Fruit fly (Drosophila melanogaster) whole organism, wandering third instar larva: ENCODE measurements around the gene Atg18b.

Source experiments
- Abd-B ChIP-seq: fragments of >200 bp; optimal IDR thresholded peaks from 2 replicates; lab custom pipeline; 2017; ENCODE audit warnings: missing biosample characterization, missing genetic modification characterization
- CG32264 ChIP-seq: fragments of 200-800 bp; sonication (Bioruptor generic); optimal IDR thresholded peaks from 2 replicates; lab custom pipeline; 2016; ENCODE audit warnings: missing biosample characterization, missing genetic modification characterization
- CG9705 ChIP-seq: fragments of 200-800 bp; sonication (Bioruptor generic); optimal IDR thresholded peaks from 2 replicates; lab custom pipeline; 2018; ENCODE audit warnings: missing biosample characterization, mild to moderate bottlenecking, missing genetic modification characterization
- Dfd ChIP-seq: fragments of >200 bp; optimal IDR thresholded peaks from 2 replicates; lab custom pipeline; 2017; ENCODE audit warnings: missing biosample characterization, missing genetic modification characterization
- Jra ChIP-seq: sonication (Bioruptor generic); optimal IDR thresholded peaks from 2 replicates; lab custom pipeline; 2016; ENCODE audit warnings: missing biosample characterization, missing genetic modification characterization
- Myc ChIP-seq: fragments of >200 bp; optimal IDR thresholded peaks from 2 replicates; lab custom pipeline; 2017
- dsf ChIP-seq: sonication (Bioruptor generic); optimal IDR thresholded peaks from 2 replicates; lab custom pipeline; 2016; ENCODE audit warnings: missing biosample characterization, missing genetic modification characterization, borderline replicate concordance
- tai ChIP-seq: sonication (Bioruptor generic); optimal IDR thresholded peaks from 2 replicates; lab custom pipeline; 2016; ENCODE audit warnings: missing biosample characterization, missing genetic modification characterization
- usp ChIP-seq: fragments of >200 bp; optimal IDR thresholded peaks from 2 replicates; lab custom pipeline; 2017; ENCODE audit warnings: missing biosample characterization, missing genetic modification characterization

DNA sequence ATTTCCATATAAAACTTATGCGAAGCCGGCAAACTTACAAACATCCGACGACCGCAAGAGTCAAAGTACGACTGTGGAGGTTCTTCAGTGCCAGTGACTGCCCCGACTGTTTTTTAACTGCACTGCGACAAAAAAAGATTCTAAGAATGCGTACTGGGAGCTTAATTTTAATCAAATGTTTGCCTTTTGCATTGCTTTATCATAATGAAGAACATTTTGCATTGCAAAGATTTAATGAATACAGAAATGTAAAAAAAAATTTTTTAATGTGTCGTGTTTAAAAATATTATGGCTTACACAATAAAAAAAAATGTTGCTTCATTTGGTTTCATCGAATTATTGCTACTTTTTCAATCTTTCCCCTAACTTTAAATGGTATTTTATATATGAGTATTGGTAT is 23.2 kb downstream of the Atg18b start:
- TF ChIP-seq dsf = no peak
- no peak for TF ChIP-seq Abd-B (GFP tag; lab: Kevin White, UChicago)
- no peak for TF ChIP-seq Myc
- TF ChIP-seq CG32264 = no peak
- TF ChIP-seq Dfd = no peak
- TF ChIP-seq tai (GFP tag; lab: Kevin White, UChicago) = no peak
- no peak for TF ChIP-seq usp
- no peak for TF ChIP-seq CG9705 (GFP tag; lab: Kevin White, UChicago)
- no peak for TF ChIP-seq Jra (GFP tag; lab: Kevin White, UChicago)
